Worm (Caenorhabditis elegans) whole organism, L1 larva: ENCODE measurements around the gene npr-17.

Experiments used
- aha-1 ChIP-seq: fragments of 150-350 bp; optimal IDR thresholded peaks from 2 replicates; lab custom pipeline; 2014; ENCODE audit warnings: missing biosample characterization, missing genetic modification characterization
- ceh-82 ChIP-seq, 3 experiments: fragments of 150-350 bp in 1 of 3; sonication (generic microtip) in 2 of 3; optimal IDR thresholded peaks; 2 replicates each; lab custom pipeline; 2014 to 2017; ENCODE audit warnings: missing biosample characterization in 3 of 3, missing genetic modification characterization in 3 of 3
- efl-1 ChIP-seq, 4 experiments: fragments of 150-350 bp; optimal IDR thresholded peaks in 3 of 4; peaks in 1 of 4; 1 replicate in 1 of 4; 2 replicates in 3 of 4; lab custom pipeline; 2014; ENCODE audit warnings: missing biosample characterization in 2 of 4, missing genetic modification characterization in 2 of 4, missing genetic modification reagents in 2 of 4
- egl-27 ChIP-seq, 2 experiments: fragments of 150-350 bp in 1 of 2; sonication (generic microtip); optimal IDR thresholded peaks; 3 replicates each; lab custom pipeline; 2017 to 2018; ENCODE audit warnings: missing biosample characterization in 2 of 2, missing genetic modification characterization in 2 of 2, missing genetic modification reagents in 2 of 2
- elt-3 ChIP-seq, 6 experiments: fragments of 150-350 bp in 1 of 6; sonication (generic microtip); optimal IDR thresholded peaks; 2 replicates each; lab custom pipeline; 2017 to 2018; ENCODE audit warnings: missing biosample characterization in 6 of 6, missing genetic modification characterization in 6 of 6, inconsistent platforms in 1 of 6
- lin-13 ChIP-seq: fragments of 150-350 bp; optimal IDR thresholded peaks from 2 replicates; lab custom pipeline; 2014; ENCODE audit warnings: missing biosample characterization, missing genetic modification reagents, missing genetic modification characterization
- lir-3 ChIP-seq: sonication (generic microtip); optimal IDR thresholded peaks from 2 replicates; lab custom pipeline; 2016; ENCODE audit warnings: mild to moderate bottlenecking, missing genetic modification characterization, moderate library complexity, missing compliant biosample characterization; ENCODE audit not compliant: poor library complexity
- nhr-85 ChIP-seq: sonication (generic microtip); peaks from one replicate; lab custom pipeline; 2016; ENCODE audit warnings: missing genetic modification characterization, inconsistent platforms, missing compliant biosample characterization
- skn-1 ChIP-seq: fragments of 150-350 bp; optimal IDR thresholded peaks from 2 replicates; lab custom pipeline; 2014; ENCODE audit warnings: missing biosample characterization, missing genetic modification characterization
- sox-4 ChIP-seq: sonication (generic microtip); optimal IDR thresholded peaks from 2 replicates; lab custom pipeline; 2016; ENCODE audit warnings: missing genetic modification characterization, missing compliant biosample characterization
- sptf-1 ChIP-seq: fragments of 150-350 bp; optimal IDR thresholded peaks from 2 replicates; lab custom pipeline; 2014; ENCODE audit warnings: missing biosample characterization, missing genetic modification characterization
- tbx-2 ChIP-seq: sonication (generic microtip); optimal IDR thresholded peaks from 2 replicates; lab custom pipeline; 2016; ENCODE audit warnings: missing genetic modification characterization, missing compliant biosample characterization
- unc-62 ChIP-seq: fragments of 150-350 bp; optimal IDR thresholded peaks from 2 replicates; lab custom pipeline; 2014; ENCODE audit warnings: missing biosample characterization, missing genetic modification reagents, missing genetic modification characterization
- unc-86 ChIP-seq: sonication (generic microtip); optimal IDR thresholded peaks from 2 replicates; lab custom pipeline; 2016; ENCODE audit warnings: missing genetic modification characterization, missing compliant biosample characterization

ce11 chrIII:8043784-8044183 is 47.5 kb upstream of the npr-17 start:
- no peak for TF ChIP-seq sptf-1
- peak; percentile 83 to 97 for TF ChIP-seq egl-27 (tag; optimal IDR thresholded peaks at IDR 0.05; lab: Kevin White, UChicago)
- TF ChIP-seq efl-1 (optimal IDR thresholded peaks at IDR 0.05; lab: Kevin White, UChicago): peak; percentile 96 to 98
- TF ChIP-seq efl-1 (GFP tag; optimal IDR thresholded peaks at IDR 0.05 in 1 of 2; lab: Kevin White, UChicago): peak; percentile 87 to 98
- TF ChIP-seq lin-13: peak; percentile 98
- TF ChIP-seq sox-4 (tag; lab: Kevin White, UChicago): peak; percentile 85
- peak; percentile 97 for TF ChIP-seq lir-3 (tag; lab: Kevin White, UChicago)
- TF ChIP-seq ceh-82 (tag; optimal IDR thresholded peaks at IDR 0.05; lab: Kevin White, UChicago): peak; percentile 99
- peak; percentile 6 to 98 (median 74) for TF ChIP-seq elt-3 (tag; optimal IDR thresholded peaks at IDR 0.05; lab: Kevin White, UChicago)
- peak; percentile 50 for TF ChIP-seq unc-62 (GFP tag; lab: Kevin White, UChicago)
- TF ChIP-seq unc-86 (tag; lab: Kevin White, UChicago): peak; percentile 94
- TF ChIP-seq tbx-2 (tag; lab: Kevin White, UChicago): peak; percentile 95
- peak; percentile 97 for TF ChIP-seq skn-1 (tag; lab: Kevin White, UChicago)
- TF ChIP-seq nhr-85 (tag; lab: Kevin White, UChicago): peak; percentile 95
- peak; percentile 54 for TF ChIP-seq aha-1 (tag; lab: Kevin White, UChicago)
